Fruit fly (Drosophila melanogaster): Measurements from ENCODE around the gene GCS1.

dm6 chrX:11385498-11385897, 37.7 kb upstream of the GCS1 start:
- TF ChIP-seq Neu2 (GFP tag; optimal IDR thresholded peaks at IDR 0.05; ENCODE audit: borderline replicate concordance) = no peak
- TF ChIP-seq Drgx (GFP tag; IDR thresholded peaks at IDR 0.05) = no peak
- no peak for TF ChIP-seq NFAT (GFP tag; IDR thresholded peaks at IDR 0.05)
- no peak for TF ChIP-seq shn (GFP tag; optimal IDR thresholded peaks at IDR 0.05)
- TF ChIP-seq CG16813 (GFP tag; IDR thresholded peaks at IDR 0.05; ENCODE audit: partially characterized antibody) = no peak
- TF ChIP-seq NC2β (GFP tag; optimal IDR thresholded peaks at IDR 0.05) = no peak
- no peak for TF ChIP-seq CG7357 (GFP tag; IDR thresholded peaks at IDR 0.05)
- no peak for TF ChIP-seq CG8944 (GFP tag; optimal IDR thresholded peaks at IDR 0.05)
- no peak for TF ChIP-seq peb (GFP tag; IDR thresholded peaks at IDR 0.05)
- no peak for TF ChIP-seq Hr3 (GFP tag; optimal IDR thresholded peaks at IDR 0.05)
- TF ChIP-seq ranshi (GFP tag; IDR thresholded peaks at IDR 0.05) = no peak
- no peak for TF ChIP-seq CG4404 (GFP tag; IDR thresholded peaks at IDR 0.05)
